Worm (Caenorhabditis elegans): ENCODE results near the gene cyp-34A2.

DNA sequence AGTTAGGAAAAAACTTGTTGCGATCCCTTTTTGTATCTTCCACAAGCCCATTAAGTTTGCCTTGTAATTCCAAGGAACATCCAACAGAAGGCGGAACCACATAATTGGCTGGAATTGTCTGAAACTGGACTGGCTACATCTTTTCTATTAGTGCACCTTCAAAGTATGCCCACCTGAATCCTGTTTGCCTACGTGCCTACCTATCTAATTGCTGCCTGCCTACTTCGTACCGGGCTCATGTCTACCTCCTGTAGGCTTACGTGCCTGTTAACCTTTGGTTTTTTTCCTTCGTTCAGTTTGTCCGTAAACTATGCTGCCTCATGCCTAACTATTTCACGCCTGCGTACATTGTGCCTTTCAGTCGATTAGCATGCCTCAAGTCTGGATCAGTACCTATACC, 46.5 kb upstream of the cyp-34A2 start, which contains the start of gene wrt-7:
- no peak for TF ChIP-seq lin-13 (tag; optimal IDR thresholded peaks at IDR 0.05)
- no peak for TF ChIP-seq unc-39 (tag; optimal IDR thresholded peaks at IDR 0.05)

Measured in whole organism, mixed stage, embryonic.